Worm (Caenorhabditis elegans) whole organism, L1 larva: ENCODE data around the gene Y48A6B.14.

Source experiments
- C04F5.9 ChIP-seq: sonication (generic microtip); optimal IDR thresholded peaks from 2 replicates; lab custom pipeline; 2016; ENCODE audit warnings: missing genetic modification characterization, missing compliant biosample characterization
- C16A3.4 ChIP-seq: fragments of 150-350 bp; optimal IDR thresholded peaks from 2 replicates; lab custom pipeline; 2014; ENCODE audit warnings: missing biosample characterization, missing genetic modification characterization
- C34B4.2 ChIP-seq: sonication (generic microtip); optimal IDR thresholded peaks from 2 replicates; lab custom pipeline; 2017; ENCODE audit warnings: mild to moderate bottlenecking, missing genetic modification characterization, missing compliant biosample characterization
- F16B12.6 ChIP-seq: fragments of 150-350 bp; optimal IDR thresholded peaks from 2 replicates; lab custom pipeline; 2014; ENCODE audit warnings: missing biosample characterization, missing genetic modification characterization
- Y116A8C.19 ChIP-seq: sonication (generic microtip); optimal IDR thresholded peaks from 2 replicates; lab custom pipeline; 2016; ENCODE audit warnings: missing compliant biosample characterization, missing genetic modification characterization, borderline replicate concordance
- aly-2 ChIP-seq: fragments of 150-350 bp; optimal IDR thresholded peaks from 2 replicates; lab custom pipeline; 2014; ENCODE audit warnings: missing biosample characterization, missing genetic modification characterization
- ama-1 ChIP-seq: fragments of 150-350 bp; optimal IDR thresholded peaks from 2 replicates; lab custom pipeline; 2014
- blmp-1 ChIP-seq: fragments of 150-350 bp; optimal IDR thresholded peaks from 2 replicates; lab custom pipeline; 2014; ENCODE audit warnings: missing biosample characterization, missing genetic modification characterization
- ceh-63 ChIP-seq: fragments of 200-800 bp; sonication (Bioruptor generic); optimal IDR thresholded peaks from 2 replicates; lab custom pipeline; 2018; ENCODE audit warnings: mild to moderate bottlenecking, missing genetic modification characterization, missing compliant biosample characterization
- ceh-8 ChIP-seq: fragments of 200-800 bp; sonication (Bioruptor generic); optimal IDR thresholded peaks from 2 replicates; lab custom pipeline; 2018; ENCODE audit warnings: mild to moderate bottlenecking, missing genetic modification characterization, moderate library complexity, missing compliant biosample characterization
- dpl-1 ChIP-seq, 3 experiments: fragments of 150-350 bp in 2 of 3; sonication (generic microtip) in 1 of 3; optimal IDR thresholded peaks; 2 replicates each; lab custom pipeline; 2014 to 2017; ENCODE audit warnings: missing biosample characterization in 3 of 3, missing genetic modification characterization in 3 of 3, missing genetic modification reagents in 3 of 3
- dsc-1 ChIP-seq: sonication (generic microtip); optimal IDR thresholded peaks from 2 replicates; lab custom pipeline; 2016; ENCODE audit warnings: mild to moderate bottlenecking, missing genetic modification characterization, missing compliant biosample characterization
- efl-3 ChIP-seq: fragments of 200-800 bp; sonication (Bioruptor generic); optimal IDR thresholded peaks from 2 replicates; lab custom pipeline; 2018; ENCODE audit warnings: mild to moderate bottlenecking, missing genetic modification characterization, missing compliant biosample characterization
- elt-3 ChIP-seq, 6 experiments: fragments of 150-350 bp in 1 of 6; sonication (generic microtip); optimal IDR thresholded peaks; 2 replicates each; lab custom pipeline; 2017 to 2018; ENCODE audit warnings: missing biosample characterization in 6 of 6, missing genetic modification characterization in 6 of 6, inconsistent platforms in 1 of 6
- ets-5 ChIP-seq: fragments of 200-800 bp; sonication (Bioruptor generic); IDR thresholded peaks from 2 replicates; pipeline ENCODE4 v1.3.6; 2022; ENCODE audit warnings: missing genetic modification characterization, missing compliant biosample characterization
- fkh-8 ChIP-seq: sonication (generic microtip); optimal IDR thresholded peaks from 2 replicates; lab custom pipeline; 2016; ENCODE audit warnings: mild to moderate bottlenecking, missing genetic modification characterization, missing compliant biosample characterization
- fos-1 ChIP-seq: fragments of 150-350 bp; optimal IDR thresholded peaks from 2 replicates; lab custom pipeline; 2014; ENCODE audit warnings: missing biosample characterization, missing genetic modification characterization
- grh-1 ChIP-seq: fragments of 200-800 bp; sonication (Bioruptor generic); IDR thresholded peaks from 2 replicates; pipeline ENCODE4 v1.3.6; 2022; ENCODE audit warnings: missing genetic modification reagents, missing genetic modification characterization, missing compliant biosample characterization
- hlh-17 ChIP-seq: fragments of 200-800 bp; sonication (Bioruptor generic); optimal IDR thresholded peaks from 2 replicates; lab custom pipeline; 2018; ENCODE audit warnings: missing genetic modification characterization, mild to moderate bottlenecking, missing compliant biosample characterization, moderate library complexity, borderline replicate concordance
- hlh-4 ChIP-seq: sonication (generic microtip); optimal IDR thresholded peaks from 2 replicates; lab custom pipeline; 2016; ENCODE audit warnings: mild to moderate bottlenecking, missing genetic modification characterization, missing compliant biosample characterization
- hpl-2 ChIP-seq: fragments of 150-350 bp; optimal IDR thresholded peaks from 2 replicates; lab custom pipeline; 2014; ENCODE audit warnings: missing biosample characterization, missing genetic modification reagents, missing genetic modification characterization
- irx-1 ChIP-seq: sonication (generic microtip); optimal IDR thresholded peaks from 2 replicates; lab custom pipeline; 2016; ENCODE audit warnings: missing genetic modification characterization, missing compliant biosample characterization
- isw-1 ChIP-seq: fragments of 200-800 bp; sonication (Bioruptor generic); IDR thresholded peaks from 2 replicates; pipeline ENCODE4 v1.3.6; 2022; ENCODE audit warnings: missing genetic modification characterization, missing compliant biosample characterization
- lin-14 ChIP-seq: fragments of 200-800 bp; sonication (Bioruptor generic); optimal IDR thresholded peaks from 2 replicates; lab custom pipeline; 2018; ENCODE audit warnings: mild to moderate bottlenecking, missing genetic modification characterization, moderate library complexity, missing compliant biosample characterization
- lin-15B ChIP-seq: fragments of 150-350 bp; sonication (generic microtip); optimal IDR thresholded peaks from 3 replicates; lab custom pipeline; 2014; ENCODE audit warnings: missing biosample characterization, missing genetic modification characterization
- lin-39 ChIP-seq: fragments of 150-350 bp; optimal IDR thresholded peaks from 2 replicates; lab custom pipeline; 2014; ENCODE audit warnings: missing biosample characterization, missing genetic modification reagents, missing genetic modification characterization
- lir-3 ChIP-seq: sonication (generic microtip); optimal IDR thresholded peaks from 2 replicates; lab custom pipeline; 2016; ENCODE audit warnings: mild to moderate bottlenecking, missing genetic modification characterization, moderate library complexity, missing compliant biosample characterization; ENCODE audit not compliant: poor library complexity
- lsy-2 ChIP-seq, 2 experiments: fragments of 150-350 bp; optimal IDR thresholded peaks; 2 replicates each; lab custom pipeline; 2014; ENCODE audit warnings: missing biosample characterization in 2 of 2, missing genetic modification characterization in 2 of 2
- mep-1 ChIP-seq: fragments of 150-350 bp; optimal IDR thresholded peaks from 2 replicates; lab custom pipeline; 2014; ENCODE audit warnings: missing biosample characterization, missing genetic modification characterization
- nhr-11 ChIP-seq: fragments of 150-350 bp; optimal IDR thresholded peaks from 2 replicates; lab custom pipeline; 2014; ENCODE audit warnings: missing biosample characterization, missing genetic modification characterization
- nhr-20 ChIP-seq: sonication (generic microtip); optimal IDR thresholded peaks from 2 replicates; lab custom pipeline; 2016; ENCODE audit warnings: mild to moderate bottlenecking, missing genetic modification characterization, missing compliant biosample characterization
- nhr-237 ChIP-seq: fragments of 150-350 bp; optimal IDR thresholded peaks from 2 replicates; lab custom pipeline; 2014; ENCODE audit warnings: missing biosample characterization, missing genetic modification characterization
- nhr-71 ChIP-seq: sonication (generic microtip); optimal IDR thresholded peaks from 2 replicates; lab custom pipeline; 2016; ENCODE audit warnings: mild to moderate bottlenecking, missing genetic modification characterization, moderate library complexity, missing compliant biosample characterization
- nhr-76 ChIP-seq: sonication (generic microtip); optimal IDR thresholded peaks from 2 replicates; lab custom pipeline; 2017; ENCODE audit warnings: missing biosample characterization, missing genetic modification characterization
- nhr-77 ChIP-seq: fragments of 150-350 bp; optimal IDR thresholded peaks from 2 replicates; lab custom pipeline; 2014; ENCODE audit warnings: missing biosample characterization, missing genetic modification characterization
- nhr-84 ChIP-seq: sonication (generic microtip); optimal IDR thresholded peaks from 2 replicates; lab custom pipeline; 2017; ENCODE audit warnings: missing biosample characterization, missing genetic modification characterization
- pqm-1 ChIP-seq: sonication (generic microtip); optimal IDR thresholded peaks from 3 replicates; lab custom pipeline; 2017; ENCODE audit warnings: missing biosample characterization, missing genetic modification characterization
- skn-1 ChIP-seq: fragments of 150-350 bp; optimal IDR thresholded peaks from 2 replicates; lab custom pipeline; 2014; ENCODE audit warnings: missing biosample characterization, missing genetic modification characterization
- snpc-4 ChIP-seq: fragments of 150-350 bp; optimal IDR thresholded peaks from 2 replicates; lab custom pipeline; 2014; ENCODE audit warnings: missing biosample characterization, missing genetic modification characterization
- snu-23 ChIP-seq: sonication (generic microtip); optimal IDR thresholded peaks from 2 replicates; lab custom pipeline; 2016; ENCODE audit warnings: missing genetic modification characterization, missing compliant biosample characterization
- sox-4 ChIP-seq: sonication (generic microtip); optimal IDR thresholded peaks from 2 replicates; lab custom pipeline; 2016; ENCODE audit warnings: missing genetic modification characterization, missing compliant biosample characterization
- sptf-1 ChIP-seq: fragments of 150-350 bp; optimal IDR thresholded peaks from 2 replicates; lab custom pipeline; 2014; ENCODE audit warnings: missing biosample characterization, missing genetic modification characterization
- swsn-7 ChIP-seq: sonication (generic microtip); optimal IDR thresholded peaks from 2 replicates; lab custom pipeline; 2016; ENCODE audit warnings: missing genetic modification characterization, missing compliant biosample characterization
- tbx-2 ChIP-seq: sonication (generic microtip); optimal IDR thresholded peaks from 2 replicates; lab custom pipeline; 2016; ENCODE audit warnings: missing genetic modification characterization, missing compliant biosample characterization
- tlp-1 ChIP-seq: fragments of 150-350 bp; optimal IDR thresholded peaks from 2 replicates; lab custom pipeline; 2014; ENCODE audit warnings: missing biosample characterization, missing genetic modification characterization
- unc-130 ChIP-seq: fragments of 150-350 bp; optimal IDR thresholded peaks from 2 replicates; lab custom pipeline; 2017; ENCODE audit warnings: missing biosample characterization, missing genetic modification characterization, inconsistent platforms
- unc-30 ChIP-seq: sonication (generic microtip); optimal IDR thresholded peaks from 2 replicates; lab custom pipeline; 2017; ENCODE audit warnings: missing biosample characterization, missing genetic modification characterization
- unc-62 ChIP-seq: fragments of 150-350 bp; optimal IDR thresholded peaks from 2 replicates; lab custom pipeline; 2014; ENCODE audit warnings: missing biosample characterization, missing genetic modification reagents, missing genetic modification characterization
- unc-86 ChIP-seq: sonication (generic microtip); optimal IDR thresholded peaks from 2 replicates; lab custom pipeline; 2016; ENCODE audit warnings: missing genetic modification characterization, missing compliant biosample characterization
- unc-98 ChIP-seq: fragments of 200-800 bp; sonication (Bioruptor generic); IDR thresholded peaks from 2 replicates; pipeline ENCODE4 v1.3.6; 2022; ENCODE audit warnings: missing genetic modification characterization, missing compliant biosample characterization
- vab-15 ChIP-seq: sonication (generic microtip); optimal IDR thresholded peaks from 2 replicates; lab custom pipeline; 2017; ENCODE audit warnings: missing genotype, mild to moderate bottlenecking, missing genetic modification characterization, missing compliant biosample characterization
- ztf-4 ChIP-seq: fragments of 150-350 bp; optimal IDR thresholded peaks from 2 replicates; lab custom pipeline; 2014; ENCODE audit warnings: missing biosample characterization, missing genetic modification characterization

The Y48A6B.14 gene

DNA sequence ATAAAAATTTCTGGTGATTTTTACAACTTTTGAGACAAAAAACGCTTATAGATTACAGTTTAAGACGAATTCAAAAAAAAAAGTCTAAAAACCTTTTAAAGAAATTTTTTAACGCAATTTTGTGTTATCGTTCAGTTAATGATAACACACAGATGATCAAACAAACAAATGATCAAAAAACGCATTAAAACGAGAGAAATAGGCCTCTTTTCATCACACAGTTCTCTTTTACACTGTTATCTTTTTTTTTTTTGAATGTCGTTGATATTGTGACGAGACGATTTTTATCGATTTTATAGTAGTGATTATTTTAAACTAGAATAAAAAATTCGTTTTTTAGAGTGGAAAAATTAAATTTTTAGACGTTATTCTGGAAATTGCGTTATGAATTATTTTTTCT lies 28.4 kb downstream of the Y48A6B.14 start (continued):
- no peak for TF ChIP-seq aly-2
- peak in 1 of 6 experiments; percentile 49 for TF ChIP-seq elt-3 (tag; optimal IDR thresholded peaks at IDR 0.05; lab: Kevin White, UChicago)
- TF ChIP-seq tlp-1 (tag; lab: Kevin White, UChicago) = no peak
- no peak for TF ChIP-seq lin-39
- TF ChIP-seq hpl-2 (GFP tag; lab: Kevin White, UChicago) = no peak
- TF ChIP-seq sox-4 (tag; lab: Kevin White, UChicago) = no peak
- TF ChIP-seq fkh-8 (tag; lab: Kevin White, UChicago) = no peak
- no peak for TF ChIP-seq skn-1 (tag; lab: Kevin White, UChicago)
- TF ChIP-seq nhr-71 (tag; lab: Kevin White, UChicago) = no peak
- no peak for TF ChIP-seq ceh-63 (GFP tag; lab: Kevin White, UChicago)
- peak in 2 of 3 experiments; percentile 1 to 15 for TF ChIP-seq dpl-1 (GFP tag; optimal IDR thresholded peaks at IDR 0.05; lab: Kevin White, UChicago)
- TF ChIP-seq nhr-76 (tag; lab: Kevin White, UChicago) = no peak
- TF ChIP-seq C16A3.4 (tag; lab: Kevin White, UChicago) = no peak
- TF ChIP-seq lin-14 = peak; percentile 45
- peak; percentile 3 for TF ChIP-seq pqm-1 (tag; lab: Kevin White, UChicago)

DNA sequence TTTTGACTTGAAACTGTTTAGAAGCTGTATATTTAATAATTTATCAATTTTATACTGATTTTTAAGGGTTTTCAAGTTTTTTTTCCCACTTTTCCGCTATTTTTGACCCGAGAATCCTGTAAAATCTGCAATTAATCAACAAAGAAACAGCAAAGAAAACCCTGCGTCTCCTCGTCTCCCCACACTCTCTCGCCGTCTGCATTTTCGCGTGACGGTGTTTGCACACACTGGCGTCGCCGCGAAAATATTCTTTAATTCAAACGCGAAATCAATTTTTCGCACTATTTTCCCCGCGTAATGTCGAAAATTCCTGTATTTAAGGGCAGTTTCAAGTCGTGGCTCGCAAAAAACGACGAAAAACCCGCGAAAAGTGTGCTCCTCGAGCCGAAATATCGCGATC lies 31.9 kb downstream of the Y48A6B.14 start, which contains the start of gene rsa-2:
TSS of gene rsa-2 (plus strand) at position 221 of the 400 bp plus-strand sequence.
- peak; percentile 71 for TF ChIP-seq swsn-7 (tag; lab: Kevin White, UChicago)
- TF ChIP-seq nhr-11 = no peak
- TF ChIP-seq nhr-77 = no peak
- peak; percentile 53 for TF ChIP-seq isw-1 (GFP tag; lab: Robert Waterston, UW)
- TF ChIP-seq grh-1 (GFP tag; lab: Robert Waterston, UW) = peak; percentile 44; the same call in 1 of the 2 replicates
- TF ChIP-seq irx-1 (tag; lab: Kevin White, UChicago) = peak; percentile 41
- peak; percentile 53; the same call in 1 of the 2 replicates for TF ChIP-seq unc-98
- TF ChIP-seq unc-30 = no peak
- peak; percentile 67 for TF ChIP-seq tbx-2 (tag; lab: Kevin White, UChicago)
- peak; percentile 65 for TF ChIP-seq unc-86 (tag; lab: Kevin White, UChicago)
- TF ChIP-seq lin-15B (tag; lab: Kevin White, UChicago) = peak; percentile 24
- no peak for TF ChIP-seq unc-130 (tag; lab: Kevin White, UChicago)
- peak; percentile 61 for TF ChIP-seq snpc-4 (tag; lab: Kevin White, UChicago)
- TF ChIP-seq tlp-1 (tag; lab: Kevin White, UChicago) = no peak
- peak; percentile 31 for TF ChIP-seq vab-15 (tag; lab: Kevin White, UChicago)
- TF ChIP-seq fos-1 (tag; lab: Kevin White, UChicago) = no peak
- TF ChIP-seq blmp-1 (tag; lab: Kevin White, UChicago) = no peak
- TF ChIP-seq ceh-63 (GFP tag; lab: Kevin White, UChicago) = no peak
- peak; percentile 64 to 70 for TF ChIP-seq lsy-2 (tag; optimal IDR thresholded peaks at IDR 0.05; lab: Kevin White, UChicago)
- TF ChIP-seq nhr-71 (tag; lab: Kevin White, UChicago) = peak; percentile 75
- peak; percentile 46 for TF ChIP-seq nhr-20 (tag; lab: Kevin White, UChicago)
- no peak for TF ChIP-seq C16A3.4 (tag; lab: Kevin White, UChicago)
- TF ChIP-seq unc-62 (GFP tag; lab: Kevin White, UChicago) = no peak
- TF ChIP-seq nhr-76 (tag; lab: Kevin White, UChicago) = no peak
- TF ChIP-seq mep-1 (tag; lab: Kevin White, UChicago) = peak; percentile 70
- no peak for TF ChIP-seq pqm-1 (tag; lab: Kevin White, UChicago)
- TF ChIP-seq nhr-237 (tag; lab: Kevin White, UChicago) = no peak
- peak; percentile 14 for TF ChIP-seq lin-39
- no peak for TF ChIP-seq ceh-8 (GFP tag; lab: Kevin White, UChicago)
- no peak for TF ChIP-seq ztf-4 (tag; lab: Kevin White, UChicago)
- TF ChIP-seq sox-4 (tag; lab: Kevin White, UChicago) = no peak
- TF ChIP-seq F16B12.6 (tag; lab: Kevin White, UChicago) = peak; percentile 99
- TF ChIP-seq ets-5 (GFP tag; lab: Robert Waterston, UW) = no peak
- TF ChIP-seq nhr-84 (tag; lab: Kevin White, UChicago) = no peak
- TF ChIP-seq C04F5.9 (tag; lab: Kevin White, UChicago) = peak; percentile 37
- no peak for TF ChIP-seq sptf-1 (tag; lab: Kevin White, UChicago)
- TF ChIP-seq dsc-1 = peak; percentile 89
- TF ChIP-seq Y116A8C.19 = no peak
- TF ChIP-seq snu-23 (GFP tag; lab: Kevin White, UChicago) = peak; percentile 75
- no peak for TF ChIP-seq C34B4.2 (tag; lab: Kevin White, UChicago)
- TF ChIP-seq ama-1 (lab: Kevin White, UChicago) = no peak
- TF ChIP-seq efl-3 (GFP tag; lab: Kevin White, UChicago) = no peak
- no peak for TF ChIP-seq hlh-17 (GFP tag; lab: Kevin White, UChicago)
- TF ChIP-seq hlh-4 (tag; lab: Kevin White, UChicago) = no peak
- no peak for TF ChIP-seq lir-3 (tag; lab: Kevin White, UChicago)
